Fruit fly (Drosophila melanogaster): ENCODE measurements around the gene CG13933.

The CG13933 gene

dm6 chr3L:1741655-1742551 is 33.0 kb downstream of the CG13933 start:
- TF ChIP-seq CG1602 (GFP tag; optimal IDR thresholded peaks at IDR 0.05) (no peak), odd (GFP tag; optimal IDR thresholded peaks at IDR 0.05) (no peak), croc (GFP tag; conservative IDR thresholded peaks at IDR 0.05) (no peak), Eip74EF (GFP tag; optimal IDR thresholded peaks at IDR 0.05) (no peak), CG3407 (GFP tag; optimal IDR thresholded peaks at IDR 0.05) (no peak), otp (GFP tag; IDR thresholded peaks at IDR 0.05) (peak; percentile 20; the same call in 1 of the 3 replicates), pita (GFP tag; optimal IDR thresholded peaks at IDR 0.05) (no peak), CG8924 (tag; optimal IDR thresholded peaks at IDR 0.05) (no peak), CG17385 (GFP tag; optimal IDR thresholded peaks at IDR 0.05) (peak; percentile 19), E2f2 (GFP tag; IDR thresholded peaks at IDR 0.05) (no peak), zen (tag; optimal IDR thresholded peaks at IDR 0.05) (no peak), B-H2 (GFP tag; optimal IDR thresholded peaks at IDR 0.05) (no peak), CG2712 (tag; optimal IDR thresholded peaks at IDR 0.05) (no peak), D (optimal IDR thresholded peaks at IDR 0.05) (no peak), D (GFP tag; optimal IDR thresholded peaks at IDR 0.05) (no peak), ato (GFP tag; IDR thresholded peaks at IDR 0.05; ENCODE audit: partially characterized antibody) (no peak), CG8359 (GFP tag; optimal IDR thresholded peaks at IDR 0.05; ENCODE audit: borderline replicate concordance) (no peak), tio (GFP tag; optimal IDR thresholded peaks at IDR 0.05) (no peak), inv (GFP tag; IDR thresholded peaks at IDR 0.05; ENCODE audit: partially characterized antibody) (no peak), CG9817 (tag; optimal IDR thresholded peaks at IDR 0.05) (no peak), Jarid2 (GFP tag; optimal IDR thresholded peaks at IDR 0.05) (peak; percentile 52), CG12659 (GFP tag; optimal IDR thresholded peaks at IDR 0.05) (no peak), lilli (GFP tag; optimal IDR thresholded peaks at IDR 0.05) (no peak), CG3838 (GFP tag; optimal IDR thresholded peaks at IDR 0.05) (no peak), ftz-f1 (GFP tag; optimal IDR thresholded peaks at IDR 0.05) (peak; percentile 5), hth (optimal IDR thresholded peaks at IDR 0.05) (no peak), fd64A (GFP tag; optimal IDR thresholded peaks at IDR 0.05) (peak; percentile 14), CG1647 (GFP tag; optimal IDR thresholded peaks at IDR 0.05) (no peak), Fer2 (tag; optimal IDR thresholded peaks at IDR 0.05) (no peak), bcd (GFP tag; optimal IDR thresholded peaks at IDR 0.05) (no peak), CG7928 (GFP tag; optimal IDR thresholded peaks at IDR 0.05) (no peak), Xrp1 (GFP tag; IDR thresholded peaks at IDR 0.05) (no peak), Ssrp (tag; optimal IDR thresholded peaks at IDR 0.05) (no peak), CG8765 (GFP tag; IDR thresholded peaks at IDR 0.05) (no peak), gro (GFP tag; optimal IDR thresholded peaks at IDR 0.05) (peak; percentile 18), CG8281 (tag; optimal IDR thresholded peaks at IDR 0.05) (peak; percentile 10), dmrt11E (tag; optimal IDR thresholded peaks at IDR 0.05) (no peak), NC2α (GFP tag; optimal IDR thresholded peaks at IDR 0.05) (no peak), NFAT (GFP tag; IDR thresholded peaks at IDR 0.05) (peak; percentile 49; the same call in 1 of the 2 replicates), CG42726 (GFP tag; IDR thresholded peaks at IDR 0.05; ENCODE audit: partially characterized antibody) (no peak), fd96Cb (tag; optimal IDR thresholded peaks at IDR 0.05) (no peak), CG6254 (GFP tag; optimal IDR thresholded peaks at IDR 0.05) (peak; percentile 39), C15 (GFP tag; IDR thresholded peaks at IDR 0.05) (no peak), Nf-YB (GFP tag; optimal IDR thresholded peaks at IDR 0.05) (peak; percentile 6), Dp (GFP tag; optimal IDR thresholded peaks at IDR 0.05) (peak; percentile 14), al (GFP tag; IDR thresholded peaks at IDR 0.05) (no peak), fru (optimal IDR thresholded peaks at IDR 0.05) (no peak), CG10959 (GFP tag; IDR thresholded peaks at IDR 0.05) (no peak), Fer1 (GFP tag; optimal IDR thresholded peaks at IDR 0.05) (no peak)
